Worm (Caenorhabditis elegans): ENCODE results near the gene met-2.

ce11 chrIII:8331779-8332178 is 43.3 kb upstream of the met-2 start, which contains the start of the genes mrps-18A and ZC262.2:
- TF ChIP-seq dao-5 (tag; optimal IDR thresholded peaks at IDR 0.05) (no peak), him-1 (tag; optimal IDR thresholded peaks at IDR 0.05) (no peak)

All from whole organism, L4/young adult.